Worm (Caenorhabditis elegans) whole organism, L2 larva: ENCODE data around the gene dmd-4.

Source experiments
- C34F6.9 ChIP-seq: fragments of 150-350 bp; optimal IDR thresholded peaks from 2 replicates; lab custom pipeline; 2014; ENCODE audit warnings: missing biosample characterization, missing genetic modification characterization
- F13H6.1 ChIP-seq: sonication (generic microtip); optimal IDR thresholded peaks from 2 replicates; lab custom pipeline; 2016; ENCODE audit warnings: missing genetic modification characterization, missing compliant biosample characterization
- R02D3.7 ChIP-seq: fragments of 150-350 bp; optimal IDR thresholded peaks from 2 replicates; lab custom pipeline; 2014; ENCODE audit warnings: missing biosample characterization, missing genetic modification characterization
- Y55F3AM.14 ChIP-seq: fragments of 200-800 bp; sonication (Bioruptor generic); optimal IDR thresholded peaks from 2 replicates; lab custom pipeline; 2018; ENCODE audit warnings: mild to moderate bottlenecking, missing genetic modification characterization, missing compliant biosample characterization
- ZK546.5 ChIP-seq: sonication (generic microtip); optimal IDR thresholded peaks from 2 replicates; lab custom pipeline; 2017; ENCODE audit warnings: missing biosample characterization, missing genetic modification characterization
- ama-1 ChIP-seq: fragments of 150-350 bp; optimal IDR thresholded peaks from 2 replicates; lab custom pipeline; 2018; ENCODE audit warnings: inconsistent platforms
- blmp-1 ChIP-seq: sonication (generic microtip); optimal IDR thresholded peaks from 2 replicates; lab custom pipeline; 2017; ENCODE audit warnings: missing genetic modification characterization, mild to moderate bottlenecking, missing compliant biosample characterization, antibody characterized with exemption, moderate library complexity; ENCODE audit not compliant: insufficient read depth
- ceh-16 ChIP-seq: fragments of 150-350 bp; optimal IDR thresholded peaks from 2 replicates; lab custom pipeline; 2014; ENCODE audit warnings: missing biosample characterization, missing genetic modification characterization
- crh-2 ChIP-seq: sonication (generic microtip); optimal IDR thresholded peaks from 2 replicates; lab custom pipeline; 2017; ENCODE audit warnings: missing biosample characterization, missing genetic modification characterization
- dmd-4 ChIP-seq: sonication (generic microtip); optimal IDR thresholded peaks from 2 replicates; lab custom pipeline; 2017; ENCODE audit warnings: missing biosample characterization, missing genetic modification characterization
- egl-27 ChIP-seq: sonication (generic microtip); optimal IDR thresholded peaks from 3 replicates; lab custom pipeline; 2017; ENCODE audit warnings: missing biosample characterization, missing genetic modification reagents, missing genetic modification characterization
- elt-1 ChIP-seq: fragments of 150-350 bp; optimal IDR thresholded peaks from 2 replicates; lab custom pipeline; 2014; ENCODE audit warnings: missing biosample characterization, missing genetic modification characterization
- fos-1 ChIP-seq: fragments of 150-350 bp; optimal IDR thresholded peaks from 2 replicates; lab custom pipeline; 2014; ENCODE audit warnings: missing biosample characterization, missing genetic modification characterization
- gmeb-1 ChIP-seq: fragments of 150-350 bp; optimal IDR thresholded peaks from 2 replicates; lab custom pipeline; 2014; ENCODE audit warnings: missing biosample characterization, missing genetic modification characterization
- lin-11 ChIP-seq: fragments of 150-350 bp; sonication (generic microtip); optimal IDR thresholded peaks from 2 replicates; lab custom pipeline; 2014; ENCODE audit warnings: missing biosample characterization, missing genetic modification characterization, inconsistent platforms, mixed read lengths
- lin-13 ChIP-seq: fragments of 150-350 bp; optimal IDR thresholded peaks from 2 replicates; lab custom pipeline; 2014; ENCODE audit warnings: missing biosample characterization, missing genetic modification reagents, missing genetic modification characterization
- lsy-2 ChIP-seq, 2 experiments: fragments of 150-350 bp in 1 of 2; sonication (generic microtip) in 1 of 2; optimal IDR thresholded peaks; 2 replicates each; lab custom pipeline; 2014 to 2017; ENCODE audit warnings: missing biosample characterization in 2 of 2, missing genetic modification characterization in 2 of 2
- mab-5 ChIP-seq: fragments of 150-350 bp; optimal IDR thresholded peaks from 2 replicates; lab custom pipeline; 2014; ENCODE audit warnings: missing biosample characterization, missing genetic modification characterization
- mbf-1 ChIP-seq: sonication (generic microtip); optimal IDR thresholded peaks from 2 replicates; lab custom pipeline; 2017; ENCODE audit warnings: missing biosample characterization, missing genetic modification characterization
- mdl-1 ChIP-seq, 2 experiments: fragments of 150-350 bp in 1 of 2; sonication (generic microtip) in 1 of 2; optimal IDR thresholded peaks; 2 replicates each; lab custom pipeline; 2017; ENCODE audit warnings: missing biosample characterization in 2 of 2, missing genetic modification characterization in 2 of 2
- nhr-12 ChIP-seq: fragments of 150-350 bp; optimal IDR thresholded peaks from 2 replicates; lab custom pipeline; 2014; ENCODE audit warnings: missing biosample characterization, missing genetic modification characterization
- nhr-129 ChIP-seq: fragments of 150-350 bp; optimal IDR thresholded peaks from 2 replicates; lab custom pipeline; 2014; ENCODE audit warnings: missing biosample characterization, missing genetic modification characterization
- nhr-21 ChIP-seq: fragments of 150-350 bp; optimal IDR thresholded peaks from 2 replicates; lab custom pipeline; 2014; ENCODE audit warnings: missing biosample characterization, missing genetic modification characterization
- nhr-23 ChIP-seq: fragments of 150-350 bp; optimal IDR thresholded peaks from 2 replicates; lab custom pipeline; 2014; ENCODE audit warnings: missing biosample characterization, missing genetic modification reagents, missing genetic modification characterization
- nhr-25 ChIP-seq: fragments of 150-350 bp; sonication (generic microtip); optimal IDR thresholded peaks from 3 replicates; lab custom pipeline; 2014; ENCODE audit warnings: missing biosample characterization, missing genetic modification characterization
- nhr-6 ChIP-seq: fragments of 150-350 bp; optimal IDR thresholded peaks from 2 replicates; lab custom pipeline; 2014; ENCODE audit warnings: missing biosample characterization, missing genetic modification characterization
- nhr-77 ChIP-seq: fragments of 150-350 bp; optimal IDR thresholded peaks from 2 replicates; lab custom pipeline; 2014; ENCODE audit warnings: missing biosample characterization, missing genetic modification characterization
- sem-4 ChIP-seq: fragments of 150-350 bp; optimal IDR thresholded peaks from 2 replicates; lab custom pipeline; 2014; ENCODE audit warnings: missing biosample characterization, missing genetic modification reagents, missing genetic modification characterization
- sma-3 ChIP-seq: sonication (generic microtip); optimal IDR thresholded peaks from 2 replicates; lab custom pipeline; 2016; ENCODE audit warnings: missing genetic modification reagents, missing genetic modification characterization, missing compliant biosample characterization
- sma-9 ChIP-seq, 2 experiments: fragments of 150-350 bp in 1 of 2; sonication (generic microtip) in 1 of 2; optimal IDR thresholded peaks; 2 replicates each; lab custom pipeline; 2014 to 2016; ENCODE audit warnings: missing genetic modification characterization in 2 of 2, mild to moderate bottlenecking in 1 of 2, missing biosample characterization in 1 of 2, missing compliant biosample characterization in 1 of 2, missing genetic modification reagents in 1 of 2, moderate library complexity in 1 of 2
- snpc-4 ChIP-seq: fragments of 150-350 bp; optimal IDR thresholded peaks from 2 replicates; lab custom pipeline; 2014; ENCODE audit warnings: missing biosample characterization, missing genetic modification characterization
- unc-55 ChIP-seq: fragments of 150-350 bp; sonication (generic microtip); optimal IDR thresholded peaks from 3 replicates; lab custom pipeline; 2014; ENCODE audit warnings: missing biosample characterization, missing genetic modification reagents, missing genetic modification characterization
- unc-62 ChIP-seq: fragments of 150-350 bp; optimal IDR thresholded peaks from 2 replicates; lab custom pipeline; 2014; ENCODE audit warnings: missing biosample characterization, missing genetic modification reagents, missing genetic modification characterization
- zag-1 ChIP-seq: fragments of 150-350 bp; optimal IDR thresholded peaks from 2 replicates; lab custom pipeline; 2014; ENCODE audit warnings: missing biosample characterization, missing genetic modification characterization
- ztf-11 ChIP-seq: sonication (generic microtip); optimal IDR thresholded peaks from 2 replicates; lab custom pipeline; 2017; ENCODE audit warnings: missing biosample characterization, missing genetic modification characterization
- ztf-4 ChIP-seq: fragments of 150-350 bp; optimal IDR thresholded peaks from 2 replicates; lab custom pipeline; 2014; ENCODE audit warnings: missing biosample characterization, missing genetic modification characterization

The dmd-4 gene

ce11 chrX:14838339-14838738, 23.3 kb downstream of the dmd-4 start:
- TF ChIP-seq elt-1 (tag; lab: Kevin White, UChicago) (no peak), sma-9 (GFP tag; optimal IDR thresholded peaks at IDR 0.05; lab: Kevin White, UChicago) (peak; percentile 2), sma-9 (tag; optimal IDR thresholded peaks at IDR 0.05; lab: Kevin White, UChicago) (no peak)
- TF ChIP-seq, all 48 proteins: peak for 1

ce11 chrX:14831531-14831930, 30.1 kb downstream of the dmd-4 start, which contains the start of gene dpf-2:
dpf-2 (plus strand) TSS chrX:14831831.
- TF ChIP-seq unc-62 (GFP tag; lab: Kevin White, UChicago) = no peak
- no peak for TF ChIP-seq F13H6.1
- TF ChIP-seq elt-1 (tag; lab: Kevin White, UChicago) = no peak
- TF ChIP-seq egl-27 (tag; lab: Kevin White, UChicago) = no peak
- no peak for TF ChIP-seq snpc-4 (tag; lab: Kevin White, UChicago)
- no peak for TF ChIP-seq nhr-77 (tag; lab: Kevin White, UChicago)
- no peak for TF ChIP-seq zag-1 (tag; lab: Kevin White, UChicago)
- no peak for TF ChIP-seq nhr-6 (tag; lab: Kevin White, UChicago)
- TF ChIP-seq sma-3 = no peak

- TF ChIP-seq egl-27 (tag; lab: Kevin White, UChicago) (no peak), nhr-23 (tag; lab: Kevin White, UChicago) (no peak), nhr-12 (no peak), nhr-6 (tag; lab: Kevin White, UChicago) (no peak), sma-9 (GFP tag; optimal IDR thresholded peaks at IDR 0.05; lab: Kevin White, UChicago) (no peak), sma-9 (tag; optimal IDR thresholded peaks at IDR 0.05; lab: Kevin White, UChicago) (no peak), R02D3.7 (tag; lab: Kevin White, UChicago) (no peak), dmd-4 (tag; lab: Kevin White, UChicago) (no peak), ama-1 (lab: Kevin White, UChicago) (no peak), blmp-1 (tag; lab: Kevin White, UChicago) (no peak), nhr-129 (no peak), crh-2 (tag; lab: Kevin White, UChicago) (no peak), mab-5 (no peak), sma-3 (no peak), ceh-16 (tag; lab: Kevin White, UChicago) (no peak), fos-1 (tag; lab: Kevin White, UChicago) (no peak), Y55F3AM.14 (GFP tag; lab: Kevin White, UChicago) (no peak)
These were observed 32.9 kb downstream of the dmd-4 start for ce11 chrX:14828766-14829165.

DNA sequence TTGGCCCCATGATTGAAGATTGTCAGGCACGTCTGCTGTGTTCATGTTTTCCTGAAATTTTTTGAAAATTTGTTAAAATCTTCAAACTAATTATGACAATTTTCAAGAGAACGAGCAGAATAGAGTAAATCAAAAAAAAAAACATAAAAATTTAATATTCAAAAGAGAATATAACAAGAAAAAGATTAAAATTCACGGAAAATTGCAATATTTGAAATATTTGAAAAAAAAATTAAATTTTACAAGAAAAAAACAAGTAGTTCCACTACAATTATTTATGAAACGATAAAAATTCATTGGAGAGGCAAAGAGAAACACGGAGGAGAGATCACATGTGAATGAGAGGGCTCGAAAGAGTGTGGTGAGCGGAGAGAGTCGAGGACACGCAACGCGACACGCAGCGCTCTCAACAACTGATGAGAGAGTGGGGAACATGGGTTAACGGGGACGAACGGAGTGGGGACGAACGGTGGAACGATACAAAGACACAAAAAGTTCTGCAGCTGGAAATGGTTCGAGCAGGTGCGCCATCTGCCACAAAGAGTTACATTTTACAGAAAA, 37.1 kb downstream of the dmd-4 start, which contains the start of gene mbk-1:
Gene mbk-1 (minus strand): TSS at position 51 of the 561 bp plus-strand sequence.
- peak; percentile 62 to 71 for TF ChIP-seq mdl-1 (tag; optimal IDR thresholded peaks at IDR 0.05; lab: Kevin White, UChicago)
- peak; percentile 70 for TF ChIP-seq sma-3
- peak; percentile 86 for TF ChIP-seq fos-1 (tag; lab: Kevin White, UChicago)
- TF ChIP-seq gmeb-1 = peak; percentile 16
- TF ChIP-seq nhr-25 = peak; percentile 77
- TF ChIP-seq sem-4 (tag; lab: Kevin White, UChicago) = peak; percentile 15
- TF ChIP-seq ceh-16 (tag; lab: Kevin White, UChicago) = peak; percentile 5
- peak; percentile 78 for TF ChIP-seq sma-9 (GFP tag; optimal IDR thresholded peaks at IDR 0.05; lab: Kevin White, UChicago)
- no peak for TF ChIP-seq sma-9 (tag; optimal IDR thresholded peaks at IDR 0.05; lab: Kevin White, UChicago)
- peak; percentile 84 for TF ChIP-seq C34F6.9 (tag; lab: Kevin White, UChicago)
- TF ChIP-seq unc-55 (GFP tag; lab: Kevin White, UChicago) = peak; percentile 63
- TF ChIP-seq zag-1 (tag; lab: Kevin White, UChicago) = peak; percentile 16
- TF ChIP-seq F13H6.1 = peak; percentile 77
- peak; percentile 21 for TF ChIP-seq nhr-21 (tag; lab: Kevin White, UChicago)
- no peak for TF ChIP-seq ZK546.5 (tag; lab: Kevin White, UChicago)
- no peak for TF ChIP-seq ztf-4 (tag; lab: Kevin White, UChicago)
- TF ChIP-seq lin-13 (GFP tag; lab: Kevin White, UChicago) = peak; percentile 46
- TF ChIP-seq mbf-1 (tag; lab: Kevin White, UChicago) = no peak
- no peak for TF ChIP-seq mab-5
- peak in 1 of 2 experiments; percentile 75 for TF ChIP-seq lsy-2 (tag; optimal IDR thresholded peaks at IDR 0.05; lab: Kevin White, UChicago)
- no peak for TF ChIP-seq nhr-12
- TF ChIP-seq crh-2 (tag; lab: Kevin White, UChicago) = peak; percentile 91
- peak; percentile 8 for TF ChIP-seq nhr-6 (tag; lab: Kevin White, UChicago)
- TF ChIP-seq lin-11 (tag; lab: Kevin White, UChicago) = peak; percentile 78
- TF ChIP-seq blmp-1 (tag; lab: Kevin White, UChicago) = peak; percentile 10
- peak; percentile 53 for TF ChIP-seq nhr-129
- no peak for TF ChIP-seq ztf-11
- TF ChIP-seq snpc-4 (tag; lab: Kevin White, UChicago) = peak; percentile 12
